Worm (Caenorhabditis elegans) whole organism, L2 larva: ENCODE results near the gene ints-5.

ENCODE experiments used
- R02D3.7 ChIP-seq: fragments of 150-350 bp; optimal IDR thresholded peaks from 2 replicates; lab custom pipeline; 2014; ENCODE audit warnings: missing biosample characterization, missing genetic modification characterization
- ama-1 ChIP-seq: fragments of 150-350 bp; optimal IDR thresholded peaks from 2 replicates; lab custom pipeline; 2018; ENCODE audit warnings: inconsistent platforms
- fos-1 ChIP-seq: fragments of 150-350 bp; optimal IDR thresholded peaks from 2 replicates; lab custom pipeline; 2014; ENCODE audit warnings: missing biosample characterization, missing genetic modification characterization
- nhr-11 ChIP-seq: fragments of 150-350 bp; optimal IDR thresholded peaks from 2 replicates; lab custom pipeline; 2014; ENCODE audit warnings: missing biosample characterization, missing genetic modification characterization
- nhr-12 ChIP-seq: fragments of 150-350 bp; optimal IDR thresholded peaks from 2 replicates; lab custom pipeline; 2014; ENCODE audit warnings: missing biosample characterization, missing genetic modification characterization
- nhr-237 ChIP-seq: fragments of 150-350 bp; optimal IDR thresholded peaks from 2 replicates; lab custom pipeline; 2014; ENCODE audit warnings: missing biosample characterization, missing genetic modification characterization

ce11 chrV:18491961-18492360 lies 41.8 kb upstream of the ints-5 start, which contains the start of gene slo-1:
- TF ChIP-seq R02D3.7 (tag; lab: Kevin White, UChicago): no peak
- no peak for TF ChIP-seq nhr-11 (tag; lab: Kevin White, UChicago)
- TF ChIP-seq nhr-237: no peak
- TF ChIP-seq fos-1: no peak
- no peak for TF ChIP-seq ama-1 (lab: Kevin White, UChicago)
- TF ChIP-seq nhr-12 (tag; lab: Kevin White, UChicago): no peak
